Fruit fly (Drosophila melanogaster): Measurements from ENCODE around the gene Tim9a.

dm6 chrX:13390465-13391173, 5.6 kb downstream of the Tim9a start:
- TF ChIP-seq CrebA (GFP tag; optimal IDR thresholded peaks at IDR 0.05; ENCODE audit: borderline replicate concordance) (no peak), Mio (GFP tag; optimal IDR thresholded peaks at IDR 0.05) (no peak), jim (GFP tag; optimal IDR thresholded peaks at IDR 0.05) (no peak), fru (GFP tag; optimal IDR thresholded peaks at IDR 0.05) (peak; percentile 70), ey (GFP tag; optimal IDR thresholded peaks at IDR 0.05) (peak; percentile 13), psq (GFP tag; optimal IDR thresholded peaks at IDR 0.05) (peak; percentile 66), GATAd (GFP tag; optimal IDR thresholded peaks at IDR 0.05) (no peak)

Data from whole organism, wandering third instar larva.